Fruit fly (Drosophila melanogaster): ENCODE results near the gene otu.

otu gene

dm6 chrX:8464378-8465036, 24.8 kb downstream of the otu start, which contains the start of gene Sptr (continued):
- TF ChIP-seq CG6654 (GFP tag; optimal IDR thresholded peaks at IDR 0.05), result peak; percentile 12
- peak; percentile 64 for TF ChIP-seq fu2 (GFP tag; optimal IDR thresholded peaks at IDR 0.05)
- TF ChIP-seq CG17328 (GFP tag; IDR thresholded peaks at IDR 0.05), result peak; percentile 88
- TF ChIP-seq CG9797 (GFP tag; optimal IDR thresholded peaks at IDR 0.05), result no peak
- TF ChIP-seq CG12104 (GFP tag; optimal IDR thresholded peaks at IDR 0.05), result peak; percentile 84
- peak; percentile 43 for TF ChIP-seq cato (GFP tag; optimal IDR thresholded peaks at IDR 0.05; ENCODE audit: borderline replicate concordance)
- peak; percentile 95 for TF ChIP-seq vvl (GFP tag; IDR thresholded peaks at IDR 0.05)
- peak; percentile 68 for TF ChIP-seq CG11723 (GFP tag; optimal IDR thresholded peaks at IDR 0.05)
- TF ChIP-seq tll (GFP tag; optimal IDR thresholded peaks at IDR 0.05), result no peak
- peak; percentile 88 for TF ChIP-seq CrebB (tag; optimal IDR thresholded peaks at IDR 0.05)
- no peak for TF ChIP-seq CG10565 (GFP tag; optimal IDR thresholded peaks at IDR 0.05)
- TF ChIP-seq pzg (GFP tag; optimal IDR thresholded peaks at IDR 0.05), result peak; percentile 12
- no peak for TF ChIP-seq usp (GFP tag; optimal IDR thresholded peaks at IDR 0.05)
- no peak for TF ChIP-seq Doc3 (GFP tag; IDR thresholded peaks at IDR 0.05; ENCODE audit: partially characterized antibody)
- TF ChIP-seq CG11398 (GFP tag; optimal IDR thresholded peaks at IDR 0.05), result peak; percentile 46
- TF ChIP-seq dati (GFP tag; IDR thresholded peaks at IDR 0.05), result 0 out of 2 replicates have a peak, but pooled peaks have one; percentile 6
- peak; percentile 83 for TF ChIP-seq nmo (GFP tag; optimal IDR thresholded peaks at IDR 0.05)
- TF ChIP-seq wor (GFP tag; IDR thresholded peaks at IDR 0.05), result peak; percentile 67
- TF ChIP-seq Six4 (GFP tag; optimal IDR thresholded peaks at IDR 0.05), result peak; percentile 63
- peak; percentile 84 for TF ChIP-seq NfI (GFP tag; optimal IDR thresholded peaks at IDR 0.05)
- TF ChIP-seq corto (GFP tag; optimal IDR thresholded peaks at IDR 0.05), result peak; percentile 90
- TF ChIP-seq Fer1 (GFP tag; optimal IDR thresholded peaks at IDR 0.05), result peak; percentile 95
- TF ChIP-seq CG30020 (tag; optimal IDR thresholded peaks at IDR 0.05), result peak; percentile 18
- peak; percentile 65 for TF ChIP-seq Hmx (GFP tag; optimal IDR thresholded peaks at IDR 0.05)
- peak; percentile 45 for TF ChIP-seq CG8944 (GFP tag; optimal IDR thresholded peaks at IDR 0.05)
- peak; percentile 83 for TF ChIP-seq pho (GFP tag; optimal IDR thresholded peaks at IDR 0.05)
- peak; percentile 82 for TF ChIP-seq Rx (GFP tag; IDR thresholded peaks at IDR 0.05)
- peak; percentile 61 for TF ChIP-seq Ravus (GFP tag; IDR thresholded peaks at IDR 0.05)
- peak; percentile 88 for TF ChIP-seq CG12391 (tag; optimal IDR thresholded peaks at IDR 0.05)
- peak; percentile 50 for TF ChIP-seq chn (GFP tag; optimal IDR thresholded peaks at IDR 0.05)
- no peak for TF ChIP-seq bigmax (GFP tag; optimal IDR thresholded peaks at IDR 0.05)
- TF ChIP-seq jing (GFP tag; optimal IDR thresholded peaks at IDR 0.05), result peak; percentile 66
- TF ChIP-seq Tbp (GFP tag; optimal IDR thresholded peaks at IDR 0.05), result no peak
- TF ChIP-seq ems (GFP tag; optimal IDR thresholded peaks at IDR 0.05), result peak; percentile 80
- TF ChIP-seq scrt (GFP tag; optimal IDR thresholded peaks at IDR 0.05), result peak; percentile 89
- peak; percentile 78 for TF ChIP-seq CG10654 (GFP tag; optimal IDR thresholded peaks at IDR 0.05)
- TF ChIP-seq bcd (GFP tag; optimal IDR thresholded peaks at IDR 0.05), result peak; percentile 87
- TF ChIP-seq CG11696 (GFP tag; IDR thresholded peaks at IDR 0.05), result peak; percentile 72
- TF ChIP-seq peb (GFP tag; IDR thresholded peaks at IDR 0.05), result peak; percentile 57; the same call in 1 of the 2 replicates
- peak; percentile 32 for TF ChIP-seq twi (tag; optimal IDR thresholded peaks at IDR 0.05)
- peak; percentile 83 for TF ChIP-seq otp (GFP tag; IDR thresholded peaks at IDR 0.05)
- TF ChIP-seq tin (GFP tag; optimal IDR thresholded peaks at IDR 0.05), result peak; percentile 73
- no peak for TF ChIP-seq br (optimal IDR thresholded peaks at IDR 0.05)
- no peak for TF ChIP-seq dan (GFP tag; IDR thresholded peaks at IDR 0.05)
- peak; percentile 96 for TF ChIP-seq lab (GFP tag; optimal IDR thresholded peaks at IDR 0.05)
- peak; percentile 36 for TF ChIP-seq grn (GFP tag; optimal IDR thresholded peaks at IDR 0.05)
- peak; percentile 81 for TF ChIP-seq B-H1 (GFP tag; IDR thresholded peaks at IDR 0.05)
- TF ChIP-seq dmrt99B (tag; optimal IDR thresholded peaks at IDR 0.05), result peak; percentile 92
- peak; percentile 86 for TF ChIP-seq tap (tag; optimal IDR thresholded peaks at IDR 0.05)
- TF ChIP-seq CG6791 (GFP tag; IDR thresholded peaks at IDR 0.05; ENCODE audit: partially characterized antibody), result no peak
